Worm (Caenorhabditis elegans) whole organism, L4 larva: ENCODE results near the gene acy-4.

ENCODE experiments used
- D1046.2 ChIP-seq: fragments of 200-800 bp; sonication (Bioruptor generic); IDR thresholded peaks from 2 replicates; pipeline ENCODE4 v1.3.6; 2022; ENCODE audit warnings: missing genetic modification characterization, missing compliant biosample characterization
- F37D6.2 ChIP-seq: sonication (generic microtip); optimal IDR thresholded peaks from 2 replicates; lab custom pipeline; 2016; ENCODE audit warnings: mild to moderate bottlenecking, missing genetic modification characterization, missing compliant biosample characterization
- F49E8.2 ChIP-seq: sonication (generic microtip); optimal IDR thresholded peaks from 2 replicates; lab custom pipeline; 2016; ENCODE audit warnings: missing compliant biosample characterization, mild to moderate bottlenecking, missing genetic modification characterization, borderline replicate concordance
- R02D3.7 ChIP-seq: fragments of 150-350 bp; sonication (generic microtip); optimal IDR thresholded peaks from 3 replicates; lab custom pipeline; 2014; ENCODE audit warnings: missing biosample characterization, missing genetic modification characterization
- Y105C5A.15 ChIP-seq: fragments of 200-800 bp; sonication (Bioruptor generic); IDR thresholded peaks from 2 replicates; pipeline ENCODE4 v1.3.6; 2022; ENCODE audit warnings: missing genetic modification characterization, missing compliant biosample characterization
- ZK337.2 ChIP-seq: fragments of 200-800 bp; sonication (Bioruptor generic); IDR thresholded peaks from 2 replicates; pipeline ENCODE4 v1.3.6; 2022; ENCODE audit warnings: missing genetic modification reagents, missing genetic modification characterization, missing compliant biosample characterization
- ZK546.5 ChIP-seq, 2 experiments: sonication (generic microtip); optimal IDR thresholded peaks; 2 replicates each; lab custom pipeline; 2017; ENCODE audit warnings: missing biosample characterization in 2 of 2, missing genetic modification characterization in 2 of 2
- aha-1 ChIP-seq: fragments of 150-350 bp; peaks from one replicate; lab custom pipeline; 2014; ENCODE audit warnings: missing biosample characterization, missing genetic modification characterization
- arid-1 ChIP-seq: fragments of 200-800 bp; sonication (Bioruptor generic); conservative IDR thresholded peaks from 2 replicates; pipeline ENCODE4 v1.3.6; 2022; ENCODE audit warnings: missing genetic modification reagents, missing genetic modification characterization, missing compliant biosample characterization
- ceh-62 ChIP-seq: sonication (generic microtip); optimal IDR thresholded peaks from 2 replicates; lab custom pipeline; 2017; ENCODE audit warnings: missing biosample characterization, missing genetic modification characterization
- dpl-1 ChIP-seq: fragments of 150-350 bp; optimal IDR thresholded peaks from 2 replicates; lab custom pipeline; 2014; ENCODE audit warnings: missing biosample characterization, missing genetic modification reagents, missing genetic modification characterization
- duxl-1 ChIP-seq: sonication (generic microtip); optimal IDR thresholded peaks from 2 replicates; lab custom pipeline; 2016; ENCODE audit warnings: mild to moderate bottlenecking, missing genetic modification characterization, moderate library complexity, missing compliant biosample characterization; ENCODE audit not compliant: poor library complexity
- hif-1 ChIP-seq, 2 experiments: sonication (generic microtip); optimal IDR thresholded peaks; 2 replicates each; lab custom pipeline; 2016 to 2017; ENCODE audit warnings: missing compliant biosample characterization in 2 of 2, missing genetic modification characterization in 2 of 2, missing genetic modification reagents in 2 of 2, missing genotype in 2 of 2, mild to moderate bottlenecking in 1 of 2
- hlh-11 ChIP-seq: fragments of 200-800 bp; sonication (Bioruptor generic); optimal IDR thresholded peaks from 2 replicates; lab custom pipeline; 2018; ENCODE audit warnings: mild to moderate bottlenecking, missing genetic modification characterization, missing compliant biosample characterization
- hlh-30 ChIP-seq: sonication (generic microtip); optimal IDR thresholded peaks from 2 replicates; lab custom pipeline; 2017; ENCODE audit warnings: antibody characterized with exemption, mild to moderate bottlenecking, missing genetic modification characterization, missing compliant biosample characterization; ENCODE audit not compliant: insufficient read depth
- lim-7 ChIP-seq: fragments of 200-800 bp; sonication (Bioruptor generic); IDR thresholded peaks from 2 replicates; pipeline ENCODE4 v1.3.6; 2022; ENCODE audit warnings: missing genetic modification characterization, missing compliant biosample characterization
- lin-15B ChIP-seq: fragments of 150-350 bp; sonication (generic microtip); optimal IDR thresholded peaks from 3 replicates; lab custom pipeline; 2014; ENCODE audit warnings: missing biosample characterization, missing genetic modification characterization
- lin-29 ChIP-seq: fragments of 200-800 bp; sonication (Bioruptor generic); IDR thresholded peaks from 2 replicates; pipeline ENCODE4 v1.3.6; 2022; ENCODE audit warnings: missing genetic modification reagents, missing genetic modification characterization, missing compliant biosample characterization
- lin-38 ChIP-seq: fragments of 200-800 bp; sonication (Bioruptor generic); IDR thresholded peaks from 2 replicates; pipeline ENCODE4 v1.3.6; 2022; ENCODE audit warnings: missing genetic modification reagents, missing genetic modification characterization, missing compliant biosample characterization
- lin-39 ChIP-seq: fragments of 150-350 bp; optimal IDR thresholded peaks from 2 replicates; lab custom pipeline; 2014; ENCODE audit warnings: missing biosample characterization, missing genetic modification reagents, missing genetic modification characterization
- lsy-2 ChIP-seq, 2 experiments: fragments of 150-350 bp in 1 of 2; sonication (generic microtip) in 1 of 2; optimal IDR thresholded peaks; 2 replicates each; lab custom pipeline; 2014 to 2017; ENCODE audit warnings: missing biosample characterization in 2 of 2, missing genetic modification characterization in 2 of 2
- madf-9 ChIP-seq: fragments of 200-800 bp; sonication (Bioruptor generic); conservative IDR thresholded peaks from 2 replicates; pipeline ENCODE4 v1.3.6; 2022; ENCODE audit warnings: missing genetic modification reagents, missing genetic modification characterization, missing compliant biosample characterization
- mes-2 ChIP-seq: sonication (generic microtip); optimal IDR thresholded peaks from 2 replicates; lab custom pipeline; 2016; ENCODE audit warnings: missing genotype, mild to moderate bottlenecking, missing genetic modification characterization, missing compliant biosample characterization; ENCODE audit not compliant: poor library complexity, severe bottlenecking
- mxl-3 ChIP-seq: fragments of 200-800 bp; sonication (Bioruptor generic); optimal IDR thresholded peaks from 2 replicates; lab custom pipeline; 2018; ENCODE audit warnings: mild to moderate bottlenecking, missing genetic modification characterization, missing compliant biosample characterization
- nhr-102 ChIP-seq: sonication (generic microtip); optimal IDR thresholded peaks from 2 replicates; lab custom pipeline; 2016; ENCODE audit warnings: mild to moderate bottlenecking, missing genetic modification characterization, moderate library complexity, missing compliant biosample characterization
- nhr-11 ChIP-seq: fragments of 150-350 bp; optimal IDR thresholded peaks from 2 replicates; lab custom pipeline; 2014; ENCODE audit warnings: missing biosample characterization, missing genetic modification characterization
- nhr-237 ChIP-seq: sonication (generic microtip); optimal IDR thresholded peaks from 2 replicates; lab custom pipeline; 2017; ENCODE audit warnings: missing biosample characterization, missing genetic modification characterization
- nhr-6 ChIP-seq: fragments of 150-350 bp; optimal IDR thresholded peaks from 2 replicates; lab custom pipeline; 2014; ENCODE audit warnings: missing biosample characterization, missing genetic modification characterization
- nhr-77 ChIP-seq: fragments of 150-350 bp; optimal IDR thresholded peaks from 2 replicates; lab custom pipeline; 2014; ENCODE audit warnings: missing biosample characterization, missing genetic modification characterization
- pha-4 ChIP-seq, 2 experiments: fragments of 150-350 bp in 1 of 2; fragments of 200-800 bp in 1 of 2; sonication (Bioruptor generic) in 1 of 2; IDR thresholded peaks in 1 of 2; optimal IDR thresholded peaks in 1 of 2; 2 replicates each; pipeline versions ENCODE4 v1.3.6 to Lab custom; 2014 to 2022; ENCODE audit warnings: missing genetic modification characterization in 2 of 2, missing genetic modification reagents in 2 of 2, missing biosample characterization in 1 of 2, missing compliant biosample characterization in 1 of 2
- saeg-2 ChIP-seq: fragments of 200-800 bp; sonication (Bioruptor generic); IDR thresholded peaks from 2 replicates; pipeline ENCODE4 v1.3.6; 2022; ENCODE audit warnings: missing genetic modification reagents, missing genetic modification characterization, missing compliant biosample characterization
- sdz-12 ChIP-seq: fragments of 200-800 bp; sonication (Bioruptor generic); optimal IDR thresholded peaks from 2 replicates; lab custom pipeline; 2018; ENCODE audit warnings: mild to moderate bottlenecking, missing genetic modification characterization, missing compliant biosample characterization
- skn-1 ChIP-seq: fragments of 150-350 bp; optimal IDR thresholded peaks from 2 replicates; lab custom pipeline; 2014; ENCODE audit warnings: missing biosample characterization, missing genetic modification characterization
- snpc-1.2 ChIP-seq: fragments of 200-800 bp; sonication (Bioruptor generic); IDR thresholded peaks from 2 replicates; pipeline ENCODE4 v1.3.6; 2022; ENCODE audit warnings: missing genetic modification reagents, missing genetic modification characterization, missing compliant biosample characterization
- snpc-4 ChIP-seq: fragments of 150-350 bp; optimal IDR thresholded peaks from 2 replicates; lab custom pipeline; 2014; ENCODE audit warnings: missing biosample characterization, missing genetic modification characterization
- spr-1 ChIP-seq: sonication (generic microtip); optimal IDR thresholded peaks from 2 replicates; lab custom pipeline; 2016; ENCODE audit warnings: mild to moderate bottlenecking, missing genetic modification characterization, missing compliant biosample characterization
- spr-3 ChIP-seq: fragments of 200-800 bp; sonication (Bioruptor generic); optimal IDR thresholded peaks from 2 replicates; lab custom pipeline; 2018; ENCODE audit warnings: mild to moderate bottlenecking, missing genetic modification characterization, missing compliant biosample characterization
- unc-62 ChIP-seq, 3 experiments: fragments of 150-350 bp in 1 of 3; sonication (generic microtip); optimal IDR thresholded peaks in 2 of 3; peaks in 1 of 3; 1 replicate in 1 of 3; 2 replicates in 2 of 3; lab custom pipeline; 2014 to 2017; ENCODE audit warnings: missing biosample characterization in 3 of 3, missing genetic modification characterization in 3 of 3, missing genetic modification reagents in 3 of 3, missing genotype in 1 of 3
- vab-7 ChIP-seq: fragments of 200-800 bp; sonication (Bioruptor generic); IDR thresholded peaks from 2 replicates; pipeline ENCODE4 v1.3.6; 2022; ENCODE audit warnings: missing genetic modification reagents, missing genetic modification characterization, missing compliant biosample characterization
- zfp-2 ChIP-seq: sonication (generic microtip); optimal IDR thresholded peaks from 2 replicates; lab custom pipeline; 2016; ENCODE audit warnings: mild to moderate bottlenecking, missing genetic modification characterization, missing compliant biosample characterization
- zip-2 ChIP-seq: fragments of 150-350 bp; optimal IDR thresholded peaks from 2 replicates; lab custom pipeline; 2014; ENCODE audit warnings: missing biosample characterization, missing genetic modification characterization
- ztf-7 ChIP-seq: fragments of 150-350 bp; optimal IDR thresholded peaks from 2 replicates; lab custom pipeline; 2014; ENCODE audit warnings: missing biosample characterization, missing genetic modification characterization

Gene acy-4

ce11 chrV:5596391-5597030 lies 34.2 kb downstream of the acy-4 start, which contains the start of gene zhit-1:
TSS of gene zhit-1 (minus strand) at chrV:5596551.
- TF ChIP-seq snpc-1.2 (GFP tag; lab: Robert Waterston, UW) (no peak), dpl-1 (GFP tag; lab: Kevin White, UChicago) (peak; percentile 88), spr-3 (GFP tag; lab: Kevin White, UChicago) (no peak), Y105C5A.15 (GFP tag; lab: Robert Waterston, UW) (no peak), vab-7 (no peak), mxl-3 (GFP tag; lab: Kevin White, UChicago) (no peak), duxl-1 (tag; lab: Kevin White, UChicago) (no peak), mes-2 (tag; lab: Kevin White, UChicago) (peak; percentile 67), madf-9 (GFP tag; lab: Robert Waterston, UW) (no peak), lim-7 (GFP tag; lab: Robert Waterston, UW) (no peak), ztf-7 (tag; lab: Kevin White, UChicago) (no peak), ceh-62 (tag; lab: Kevin White, UChicago) (no peak), lin-29 (no peak), lin-39 (tag; lab: Kevin White, UChicago) (no peak), spr-1 (tag; lab: Kevin White, UChicago) (no peak), nhr-77 (no peak), pha-4 (GFP tag; IDR thresholded peaks at IDR 0.05; lab: Robert Waterston, UW) (no peak), pha-4 (tag; optimal IDR thresholded peaks at IDR 0.05; lab: Kevin White, UChicago) (peak; percentile 15), sdz-12 (GFP tag; lab: Kevin White, UChicago) (no peak), F49E8.2 (no peak), lin-15B (no peak), ZK337.2 (GFP tag; lab: Robert Waterston, UW) (no peak), hlh-11 (no peak), hlh-30 (peak; percentile 24), unc-62 (GFP tag; optimal IDR thresholded peaks at IDR 0.05 in 1 of 2; lab: Kevin White, UChicago) (no peak), unc-62 (tag; optimal IDR thresholded peaks at IDR 0.05; lab: Kevin White, UChicago) (no peak), lin-38 (GFP tag; lab: Robert Waterston, UW) (peak; percentile 91), nhr-237 (tag; lab: Kevin White, UChicago) (no peak), F37D6.2 (tag; lab: Kevin White, UChicago) (no peak), nhr-6 (tag; lab: Kevin White, UChicago) (peak; percentile 56), zip-2 (tag; lab: Kevin White, UChicago) (no peak), lsy-2 (tag; optimal IDR thresholded peaks at IDR 0.05; lab: Kevin White, UChicago) (peak in 1 of 2 experiments; percentile 54), nhr-11 (tag; lab: Kevin White, UChicago) (no peak), skn-1 (tag; lab: Kevin White, UChicago) (no peak), hif-1 (tag; optimal IDR thresholded peaks at IDR 0.05; lab: Kevin White, UChicago) (no peak), D1046.2 (GFP tag; lab: Robert Waterston, UW) (no peak), ZK546.5 (tag; optimal IDR thresholded peaks at IDR 0.05; lab: Kevin White, UChicago) (no peak), arid-1 (GFP tag; lab: Robert Waterston, UW) (no peak), snpc-4 (tag; lab: Kevin White, UChicago) (peak; percentile 6), aha-1 (tag; lab: Kevin White, UChicago) (peak; percentile 91), R02D3.7 (tag; lab: Kevin White, UChicago) (no peak), saeg-2 (GFP tag; lab: Robert Waterston, UW) (no peak), zfp-2 (no peak), nhr-102 (tag; lab: Kevin White, UChicago) (no peak)
